Fruit fly (Drosophila melanogaster): ENCODE data around the gene CG5421.
A peak's percentile ranks its signal among the peaks of the same experiment; 100 is the strongest.

The CG5421 gene

dm6 chr2L:12481758-12482157, 33.8 kb upstream of the CG5421 start:
- TF ChIP-seq EcR (GFP tag; optimal IDR thresholded peaks at IDR 0.05) (no peak), pan (optimal IDR thresholded peaks at IDR 0.05) (no peak), psq (optimal IDR thresholded peaks at IDR 0.05) (no peak), CG8478 (optimal IDR thresholded peaks at IDR 0.05) (no peak), usp (GFP tag; optimal IDR thresholded peaks at IDR 0.05) (no peak), Dll (optimal IDR thresholded peaks at IDR 0.05) (no peak)

DNA sequence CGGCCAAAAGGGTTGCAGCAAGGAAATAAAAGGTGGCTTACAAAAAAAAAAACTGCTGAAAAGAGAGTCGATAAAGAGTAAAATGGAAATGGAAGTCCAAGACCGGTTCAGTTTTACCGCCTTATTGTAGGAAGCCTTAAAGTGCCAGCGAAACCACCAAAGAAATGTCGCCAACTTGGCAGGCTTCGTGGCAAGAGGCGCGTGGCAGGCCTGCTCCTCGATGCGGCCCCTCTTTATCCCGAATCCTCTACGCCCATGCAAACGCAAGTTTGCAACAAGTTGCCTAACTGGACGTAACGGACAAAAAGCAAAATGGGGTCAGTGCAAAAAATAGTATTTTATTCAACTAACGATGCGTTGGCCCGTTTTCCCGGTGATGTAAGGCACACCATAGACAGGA, 32.9 kb upstream of the CG5421 start:
- TF ChIP-seq Dll (optimal IDR thresholded peaks at IDR 0.05) (no peak), usp (GFP tag; optimal IDR thresholded peaks at IDR 0.05) (no peak), pan (optimal IDR thresholded peaks at IDR 0.05) (no peak), EcR (GFP tag; optimal IDR thresholded peaks at IDR 0.05) (no peak), CG8478 (optimal IDR thresholded peaks at IDR 0.05) (no peak), psq (optimal IDR thresholded peaks at IDR 0.05) (no peak)

DNA sequence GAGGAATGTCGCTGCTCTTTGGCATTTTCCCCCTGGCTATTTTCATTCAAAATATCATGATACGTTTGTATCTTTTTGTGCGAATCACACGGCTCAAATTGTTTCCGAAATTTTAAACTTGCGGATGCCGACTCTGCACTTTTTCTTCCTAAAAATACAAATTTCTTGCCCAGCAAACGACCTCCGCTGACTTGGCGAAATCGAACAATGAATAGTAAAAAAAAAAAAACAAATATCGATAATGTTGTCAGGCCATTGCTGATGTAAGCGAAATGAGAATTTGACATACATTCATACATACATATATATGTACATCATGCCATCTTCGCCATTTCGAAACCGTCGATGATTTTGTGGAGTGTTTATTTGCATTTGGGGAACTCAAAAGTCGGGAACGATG, 32.1 kb upstream of the CG5421 start:
- TF ChIP-seq EcR (GFP tag; optimal IDR thresholded peaks at IDR 0.05) (no peak), usp (GFP tag; optimal IDR thresholded peaks at IDR 0.05) (no peak), psq (optimal IDR thresholded peaks at IDR 0.05) (no peak), pan (optimal IDR thresholded peaks at IDR 0.05) (no peak), Dll (optimal IDR thresholded peaks at IDR 0.05) (no peak), CG8478 (optimal IDR thresholded peaks at IDR 0.05) (no peak)

DNA sequence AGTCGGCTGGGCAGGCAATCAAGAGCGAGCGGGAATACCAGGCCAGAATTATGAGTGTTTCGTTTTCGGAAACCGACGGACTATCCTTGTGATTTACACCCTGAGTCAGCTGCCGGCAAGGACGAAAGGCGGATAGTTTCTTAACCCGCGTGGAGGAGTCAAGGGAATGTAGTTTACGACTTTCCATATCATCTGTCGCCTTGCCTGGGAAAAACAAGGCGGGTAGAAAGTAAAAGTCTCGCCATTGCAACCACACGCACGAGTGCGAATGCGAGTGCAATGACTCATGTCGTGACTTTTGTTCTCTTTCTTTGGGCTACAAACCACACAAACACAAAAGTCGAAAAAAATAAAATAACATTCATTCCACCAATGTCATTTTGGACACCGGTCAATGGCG, 30.6 kb upstream of the CG5421 start:
- TF ChIP-seq EcR (GFP tag; optimal IDR thresholded peaks at IDR 0.05), result peak in 1 of 2 experiments; percentile 32
- no peak for TF ChIP-seq psq (optimal IDR thresholded peaks at IDR 0.05)

dm6 chr2L:12476115-12476514, 28.2 kb upstream of the CG5421 start:
- no peak for TF ChIP-seq psq (optimal IDR thresholded peaks at IDR 0.05)
- no peak for TF ChIP-seq usp (GFP tag; optimal IDR thresholded peaks at IDR 0.05)
- TF ChIP-seq CG8478 (optimal IDR thresholded peaks at IDR 0.05), result no peak
- no peak for TF ChIP-seq pan (optimal IDR thresholded peaks at IDR 0.05)
- TF ChIP-seq EcR (GFP tag; optimal IDR thresholded peaks at IDR 0.05), result no peak
- no peak for TF ChIP-seq Dll (optimal IDR thresholded peaks at IDR 0.05)

DNA sequence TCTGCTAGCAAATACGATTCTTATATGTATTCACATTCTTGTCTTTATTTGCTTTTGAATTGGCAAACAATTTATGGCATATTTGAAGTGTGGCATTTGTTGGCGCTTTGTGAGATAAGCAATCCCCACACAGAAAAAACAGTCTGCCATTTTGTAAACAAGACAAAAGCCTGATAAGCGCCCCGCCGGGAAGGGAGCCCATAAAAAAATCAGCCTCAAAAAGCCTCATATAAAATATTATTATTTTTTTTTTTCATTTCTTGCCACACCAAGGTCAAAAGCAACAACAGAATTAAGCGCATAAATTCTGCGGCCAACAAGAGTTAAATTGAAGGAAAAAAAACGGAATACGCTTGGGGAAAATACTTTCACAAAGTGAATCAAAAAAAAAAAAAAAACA, 27.4 kb upstream of the CG5421 start:
- TF ChIP-seq Dll (optimal IDR thresholded peaks at IDR 0.05), result no peak
- TF ChIP-seq usp (GFP tag; optimal IDR thresholded peaks at IDR 0.05), result no peak
- no peak for TF ChIP-seq psq (optimal IDR thresholded peaks at IDR 0.05)

dm6 chr2L:12474212-12474891, 26.4 kb upstream of the CG5421 start:
- TF ChIP-seq pan (optimal IDR thresholded peaks at IDR 0.05) (no peak), Dll (optimal IDR thresholded peaks at IDR 0.05) (no peak), psq (optimal IDR thresholded peaks at IDR 0.05) (no peak), CG8478 (optimal IDR thresholded peaks at IDR 0.05) (no peak), usp (GFP tag; optimal IDR thresholded peaks at IDR 0.05) (no peak), EcR (GFP tag; optimal IDR thresholded peaks at IDR 0.05) (no peak)

dm6 chr2L:12473583-12473982, 25.7 kb upstream of the CG5421 start:
- TF ChIP-seq CG8478 (optimal IDR thresholded peaks at IDR 0.05), result no peak
- no peak for TF ChIP-seq Dll (optimal IDR thresholded peaks at IDR 0.05)
- no peak for TF ChIP-seq EcR (GFP tag; optimal IDR thresholded peaks at IDR 0.05)
- no peak for TF ChIP-seq pan (optimal IDR thresholded peaks at IDR 0.05)
- TF ChIP-seq psq (optimal IDR thresholded peaks at IDR 0.05), result no peak
- TF ChIP-seq usp (GFP tag; optimal IDR thresholded peaks at IDR 0.05), result no peak

dm6 chr2L:12472988-12473387, 25.1 kb upstream of the CG5421 start:
- TF ChIP-seq EcR (GFP tag; optimal IDR thresholded peaks at IDR 0.05), result no peak
- no peak for TF ChIP-seq CG8478 (optimal IDR thresholded peaks at IDR 0.05)
- no peak for TF ChIP-seq Dll (optimal IDR thresholded peaks at IDR 0.05)
- TF ChIP-seq pan (optimal IDR thresholded peaks at IDR 0.05), result no peak
- no peak for TF ChIP-seq psq (optimal IDR thresholded peaks at IDR 0.05)

DNA sequence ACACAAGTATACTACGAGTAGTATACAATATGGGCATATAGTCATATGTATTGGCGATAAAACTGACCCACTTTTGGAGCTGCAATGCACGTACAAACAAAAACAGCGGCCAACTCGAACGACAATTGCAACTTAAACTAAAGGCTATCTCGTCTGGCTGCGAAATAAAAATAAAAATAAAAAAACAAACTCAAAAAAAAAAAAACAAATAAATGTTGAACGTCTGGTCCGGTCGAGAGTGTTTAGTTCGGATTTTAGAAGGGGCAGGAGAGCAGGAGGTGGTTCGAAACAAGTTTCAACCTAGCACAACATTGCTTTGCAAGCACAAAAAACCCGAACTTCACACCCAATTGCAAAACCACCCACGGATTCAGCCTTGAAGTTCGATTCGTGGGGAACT, 24.0 kb upstream of the CG5421 start:
- TF ChIP-seq Dll (optimal IDR thresholded peaks at IDR 0.05) (no peak), EcR (GFP tag; optimal IDR thresholded peaks at IDR 0.05) (no peak), pan (optimal IDR thresholded peaks at IDR 0.05) (no peak), CG8478 (optimal IDR thresholded peaks at IDR 0.05) (no peak), usp (GFP tag; optimal IDR thresholded peaks at IDR 0.05) (no peak), psq (optimal IDR thresholded peaks at IDR 0.05) (no peak)

- TF ChIP-seq Dll (optimal IDR thresholded peaks at IDR 0.05) (no peak), pan (optimal IDR thresholded peaks at IDR 0.05) (no peak), psq (optimal IDR thresholded peaks at IDR 0.05) (no peak)
These were observed 21.3 kb upstream of the CG5421 start for dm6 chr2L:12469235-12469634.

DNA sequence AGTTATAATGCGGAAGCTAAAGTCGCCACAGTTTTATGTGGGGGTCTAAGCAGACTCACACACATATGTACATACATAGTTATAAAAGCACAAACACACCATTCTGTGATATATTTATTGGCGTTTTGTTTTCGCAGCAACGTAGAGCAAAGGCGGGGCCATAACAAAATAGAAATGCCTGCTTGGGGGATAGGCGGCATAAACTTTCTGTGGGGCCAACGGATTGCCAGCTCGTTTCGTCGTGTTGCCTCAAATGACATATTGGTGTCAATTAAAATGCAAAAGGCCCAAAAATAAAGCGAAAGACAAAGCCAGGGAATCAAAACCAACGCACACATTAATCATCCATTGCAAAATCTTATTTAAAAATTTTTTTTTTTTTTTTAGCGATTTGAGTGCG, 20.9 kb upstream of the CG5421 start:
- TF ChIP-seq psq (optimal IDR thresholded peaks at IDR 0.05), result no peak
- no peak for TF ChIP-seq Dll (optimal IDR thresholded peaks at IDR 0.05)
- TF ChIP-seq pan (optimal IDR thresholded peaks at IDR 0.05), result no peak
- no peak for TF ChIP-seq usp (GFP tag; optimal IDR thresholded peaks at IDR 0.05)
- TF ChIP-seq EcR (GFP tag; optimal IDR thresholded peaks at IDR 0.05), result no peak
- TF ChIP-seq CG8478 (optimal IDR thresholded peaks at IDR 0.05), result no peak

- no peak for TF ChIP-seq EcR (GFP tag; optimal IDR thresholded peaks at IDR 0.05)
These were observed 19.7 kb upstream of the CG5421 start for dm6 chr2L:12467673-12468072.
